Worm (Caenorhabditis elegans) whole organism, mixed stage, embryonic: ENCODE results near the gene hot-3.

Experiments used
- ceh-39 ChIP-seq: fragments of 150-350 bp; optimal IDR thresholded peaks from 2 replicates; lab custom pipeline; 2014; ENCODE audit warnings: missing biosample characterization, missing genetic modification characterization
- nhr-237 ChIP-seq: fragments of 150-350 bp; optimal IDR thresholded peaks from 2 replicates; lab custom pipeline; 2014; ENCODE audit warnings: missing biosample characterization, missing genetic modification characterization
- pha-4 ChIP-seq: fragments of 150-350 bp; optimal IDR thresholded peaks from 2 replicates; lab custom pipeline; 2018; ENCODE audit warnings: missing biosample characterization, missing genetic modification reagents, missing genetic modification characterization
- snpc-4 ChIP-seq: fragments of 150-350 bp; optimal IDR thresholded peaks from 2 replicates; lab custom pipeline; 2014; ENCODE audit warnings: missing biosample characterization, missing genetic modification characterization

ce11 chrII:13899777-13900176, 32.1 kb downstream of the hot-3 start:
- no peak for TF ChIP-seq ceh-39 (tag; lab: Kevin White, UChicago)
- no peak for TF ChIP-seq nhr-237 (tag; lab: Kevin White, UChicago)
- TF ChIP-seq pha-4 (tag; lab: Kevin White, UChicago): no peak
- TF ChIP-seq snpc-4: no peak
